Worm (Caenorhabditis elegans): ENCODE data around the gene F49C5.5.
"Not testable (repeated sequence)": the region's sequence is repeated elsewhere in the genome, so short reads cannot be mapped to it uniquely, and the experiment has no call there.

- TF ChIP-seq ceh-36 (tag; optimal IDR thresholded peaks at IDR 0.05); F13C5.2 (tag; optimal IDR thresholded peaks at IDR 0.05); ama-1 (optimal IDR thresholded peaks at IDR 0.05); flt-1 (GFP tag; IDR thresholded peaks at IDR 0.05); hmg-4 (GFP tag; optimal IDR thresholded peaks at IDR 0.05); hnd-1 (tag; optimal IDR thresholded peaks at IDR 0.05); pes-1 (GFP tag; IDR thresholded peaks at IDR 0.05); scrt-1 (GFP tag; IDR thresholded peaks at IDR 0.05); ceh-13 (GFP tag; optimal IDR thresholded peaks at IDR 0.05); ets-7 (tag; optimal IDR thresholded peaks at IDR 0.05); tbx-37 (GFP tag; conservative IDR thresholded peaks at IDR 0.05); B0310.2 (tag; optimal IDR thresholded peaks at IDR 0.05); tbx-11 (GFP tag; IDR thresholded peaks at IDR 0.05): not testable (repeated sequence)
These were observed 10.1 kb downstream of the F49C5.5 start, which contains the start of gene F49C5.3 for ce11 chrII:12536203-12536602.
